Fruit fly (Drosophila melanogaster) whole organism, larva: ENCODE results near the gene CG6927.

ENCODE experiments used
- noc ChIP-seq: fragments of 200-800 bp; sonication (Bioruptor generic); optimal IDR thresholded peaks from 3 replicates; lab custom pipeline; 2019; ENCODE audit warnings: missing biosample characterization, mild to moderate bottlenecking, missing genetic modification characterization, moderate library complexity

Gene CG6927

DNA sequence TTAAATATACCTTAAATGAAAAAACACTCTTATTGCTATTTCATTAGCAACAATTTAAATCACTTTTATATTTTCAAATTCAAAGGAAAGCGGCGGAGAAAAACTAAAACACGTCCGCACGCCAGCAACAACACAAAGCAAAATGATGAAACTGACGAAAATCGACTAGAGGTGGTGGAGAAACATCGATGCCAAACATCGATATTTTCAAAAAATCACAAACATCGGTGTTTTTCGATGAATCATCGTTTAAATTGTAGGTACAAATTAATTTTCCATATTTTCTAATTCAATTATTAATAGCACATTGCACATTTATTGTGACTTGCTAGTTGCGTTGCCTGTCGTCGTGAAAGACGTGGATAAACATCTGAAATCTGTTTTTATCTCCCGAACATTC, 24.3 kb downstream of the CG6927 start:
- TF ChIP-seq noc, result no peak

DNA sequence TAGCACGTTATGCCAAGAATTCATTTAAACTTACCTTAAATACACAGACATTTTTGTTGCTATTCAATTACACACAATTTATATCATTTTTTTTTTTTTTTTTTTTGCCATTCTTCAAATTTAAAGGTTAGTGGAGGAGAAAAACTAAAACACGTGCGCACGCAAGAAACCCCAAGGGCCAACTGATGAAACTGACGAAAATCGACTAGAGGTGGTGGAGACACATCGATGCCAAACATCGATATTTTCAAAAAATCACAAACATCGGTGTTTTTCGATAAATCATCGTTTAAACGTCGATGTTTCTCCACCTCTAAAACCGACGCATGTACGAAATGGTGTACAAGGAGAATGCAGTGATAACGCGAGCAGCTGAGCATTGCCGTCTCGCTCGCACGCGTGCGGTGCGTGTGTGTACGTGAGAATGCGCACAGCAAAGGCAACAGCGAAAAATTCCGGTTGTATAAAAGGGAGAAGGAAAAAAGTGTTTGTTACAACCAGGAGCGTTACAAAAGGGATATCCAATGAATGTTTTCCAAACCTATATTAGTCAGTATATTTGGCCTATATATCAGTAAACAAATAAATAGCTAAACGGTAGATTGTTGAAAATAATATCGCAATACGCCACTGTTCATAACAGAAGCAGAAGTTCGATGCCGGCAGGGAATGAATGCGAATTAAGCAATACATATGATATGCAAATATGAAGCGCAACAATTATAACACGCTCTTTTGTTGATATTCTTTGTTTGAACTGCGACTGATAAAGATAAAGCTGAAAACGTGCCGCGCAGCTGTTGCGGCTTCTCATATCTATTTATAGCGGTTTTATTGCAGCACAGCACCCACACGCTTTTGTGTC, 29.5 kb downstream of the CG6927 start:
- no peak for TF ChIP-seq noc

DNA sequence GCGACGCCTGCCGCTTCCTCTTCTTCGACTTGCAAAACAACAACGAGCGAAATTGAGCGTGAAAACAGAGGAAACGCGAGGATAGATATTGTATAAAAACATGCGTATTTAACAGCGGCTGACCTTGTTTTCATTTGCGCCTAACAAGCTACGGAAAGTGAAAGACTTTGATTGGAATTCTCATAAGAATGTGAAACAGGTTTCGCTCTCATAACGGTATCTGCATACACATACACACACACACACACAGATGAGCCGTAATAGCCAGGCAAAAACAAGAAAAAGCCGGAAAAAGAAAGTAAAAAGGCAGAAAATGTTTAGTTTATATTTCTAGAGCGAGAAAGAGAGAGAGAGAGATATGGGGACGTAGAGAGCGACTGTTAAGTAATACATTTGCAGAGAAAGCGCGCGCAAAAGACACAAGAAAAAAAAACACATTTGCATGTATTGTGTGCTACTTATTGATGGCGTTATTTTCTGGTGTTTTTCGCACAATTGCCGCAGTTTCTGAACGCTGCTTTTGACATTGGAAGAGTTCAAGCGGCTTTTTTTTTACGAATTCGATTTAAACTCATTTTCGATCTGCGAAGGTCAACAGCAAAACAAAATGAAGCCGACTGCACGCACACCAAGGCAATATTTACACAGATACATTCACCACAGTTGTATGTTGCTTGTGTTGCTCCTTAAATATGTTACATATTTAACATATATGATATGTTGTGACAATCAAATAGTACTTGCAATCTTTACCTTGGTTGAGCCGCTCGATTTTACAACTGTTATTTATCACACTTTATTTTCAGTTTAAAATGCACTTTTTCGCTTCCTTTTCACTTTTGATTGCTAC, 30.7 kb downstream of the CG6927 start:
- no peak for TF ChIP-seq noc

DNA sequence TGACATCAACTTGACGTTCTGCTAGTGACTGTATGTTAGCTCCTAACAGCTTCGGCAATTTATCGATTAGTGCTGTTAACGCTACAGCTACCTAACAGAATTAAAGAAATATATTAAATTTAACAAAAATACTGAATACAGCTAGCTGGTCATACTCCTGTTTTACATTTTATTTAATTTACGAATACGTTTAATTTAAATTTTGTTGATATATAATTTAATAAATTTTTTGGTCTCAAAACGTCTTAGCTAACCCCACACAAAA, 31.3 kb downstream of the CG6927 start, which contains the start of gene CG44774:
TSS of gene CG44774 (minus strand) at position 34 of the 265 bp plus-strand sequence.
- TF ChIP-seq noc, result no peak

DNA sequence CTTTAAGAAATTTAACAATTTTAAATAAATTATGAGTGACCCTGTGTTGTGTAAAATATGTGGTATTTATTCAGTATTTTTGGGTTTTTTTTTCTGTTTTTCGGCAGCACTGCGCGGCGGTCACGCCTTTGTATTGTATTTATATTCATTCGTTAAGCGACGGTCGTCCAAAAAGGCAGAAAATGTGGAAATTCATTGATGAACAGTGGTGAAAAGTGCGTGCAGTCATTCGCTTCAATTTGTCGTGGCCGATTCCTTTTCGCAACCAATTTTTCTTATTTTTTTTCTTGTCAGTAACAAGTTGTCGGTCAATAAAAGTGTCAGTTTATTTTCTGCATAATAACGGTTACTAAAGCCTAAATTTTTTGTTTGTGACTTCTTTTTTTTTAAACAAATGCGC, 32.3 kb downstream of the CG6927 start, which contains the start of gene Ptp4E:
TSS of gene Ptp4E (plus strand) at position 143 of the 400 bp plus-strand sequence.
- TF ChIP-seq noc, result no peak

DNA sequence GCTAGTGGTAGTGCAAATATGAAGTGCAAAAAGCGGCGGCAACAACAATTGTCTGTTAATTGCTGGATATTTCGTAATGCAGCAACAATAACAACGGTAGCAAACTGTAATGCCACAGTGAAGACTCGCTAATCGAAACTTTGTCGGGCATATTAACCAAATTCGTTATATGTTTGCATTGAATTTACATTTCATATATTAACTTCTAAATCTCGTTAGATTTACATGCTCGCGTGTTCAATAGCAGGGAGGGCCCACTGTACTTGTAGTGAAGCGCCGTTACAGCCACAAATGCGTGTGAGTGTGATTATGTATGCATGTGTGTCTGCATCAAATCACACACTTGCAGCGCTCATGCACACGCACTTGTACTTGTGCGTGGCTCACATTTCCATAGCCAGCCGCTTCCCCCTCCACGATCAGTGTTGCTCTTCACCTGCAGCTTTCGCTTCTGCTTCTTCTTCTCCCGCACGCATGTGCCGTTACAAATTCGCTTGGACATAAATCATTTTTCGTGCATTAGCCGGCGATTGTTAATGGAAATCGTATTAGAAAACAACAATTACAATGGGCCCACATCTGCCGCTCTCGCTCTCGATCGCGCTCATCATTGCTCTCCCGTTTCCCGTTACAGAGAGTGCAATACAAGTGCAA, 33.2 kb downstream of the CG6927 start:
- TF ChIP-seq noc, result peak; percentile 61

DNA sequence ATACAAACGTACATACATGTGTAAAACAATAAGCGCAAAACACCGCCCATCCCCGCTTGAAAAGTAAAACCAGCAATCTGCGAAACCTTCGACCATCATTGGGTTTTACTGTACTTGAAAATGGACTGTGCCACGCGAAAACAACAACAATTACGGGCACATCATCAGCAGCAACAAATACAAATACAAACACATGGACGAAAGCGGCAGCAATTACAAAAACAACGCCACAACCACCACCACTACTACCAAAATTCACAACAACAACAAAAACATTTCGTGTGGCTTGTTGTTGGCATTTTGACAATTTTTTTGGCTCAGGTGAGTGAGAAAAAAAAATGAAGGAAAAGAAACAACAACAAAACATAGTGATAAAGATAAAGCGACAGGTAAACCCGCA, 33.8 kb downstream of the CG6927 start:
- no peak for TF ChIP-seq noc

DNA sequence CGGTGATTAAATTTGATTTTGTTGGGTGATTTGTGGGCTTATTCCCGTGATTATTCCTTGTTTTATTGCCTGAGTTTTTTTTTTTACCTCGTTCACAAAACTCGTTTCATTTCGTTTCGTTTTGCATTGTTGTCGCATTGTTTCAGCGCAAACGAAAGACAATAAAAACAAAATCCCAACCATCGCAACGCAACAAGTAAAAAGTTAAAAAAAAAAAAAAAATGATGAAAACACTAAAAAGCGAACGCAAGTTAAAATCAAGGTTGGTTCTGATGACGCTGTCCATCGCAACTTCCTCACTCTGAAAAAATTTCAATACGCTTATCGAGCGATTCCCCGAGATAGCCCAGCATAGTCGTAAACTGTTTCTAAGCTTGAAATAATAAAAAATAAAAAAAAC, 34.8 kb downstream of the CG6927 start:
- no peak for TF ChIP-seq noc

DNA sequence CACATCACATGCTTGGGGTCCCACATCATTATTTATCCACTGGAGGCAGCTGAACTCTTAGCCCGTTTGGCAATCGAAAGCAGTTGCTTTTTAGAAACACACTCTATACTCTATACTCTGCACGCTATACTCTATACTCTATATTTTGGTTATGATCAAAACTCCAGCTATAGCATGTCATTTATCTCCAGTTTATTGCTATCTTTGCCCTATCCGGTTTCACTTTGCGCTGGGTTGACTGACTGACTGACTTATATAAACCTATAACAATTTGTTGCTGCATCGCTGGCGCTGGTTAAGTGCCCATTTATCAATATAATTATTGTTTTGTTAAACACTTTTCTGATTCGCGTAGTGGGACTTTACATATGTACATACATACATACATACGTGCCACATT, 36.8 kb downstream of the CG6927 start:
- TF ChIP-seq noc, result no peak

DNA sequence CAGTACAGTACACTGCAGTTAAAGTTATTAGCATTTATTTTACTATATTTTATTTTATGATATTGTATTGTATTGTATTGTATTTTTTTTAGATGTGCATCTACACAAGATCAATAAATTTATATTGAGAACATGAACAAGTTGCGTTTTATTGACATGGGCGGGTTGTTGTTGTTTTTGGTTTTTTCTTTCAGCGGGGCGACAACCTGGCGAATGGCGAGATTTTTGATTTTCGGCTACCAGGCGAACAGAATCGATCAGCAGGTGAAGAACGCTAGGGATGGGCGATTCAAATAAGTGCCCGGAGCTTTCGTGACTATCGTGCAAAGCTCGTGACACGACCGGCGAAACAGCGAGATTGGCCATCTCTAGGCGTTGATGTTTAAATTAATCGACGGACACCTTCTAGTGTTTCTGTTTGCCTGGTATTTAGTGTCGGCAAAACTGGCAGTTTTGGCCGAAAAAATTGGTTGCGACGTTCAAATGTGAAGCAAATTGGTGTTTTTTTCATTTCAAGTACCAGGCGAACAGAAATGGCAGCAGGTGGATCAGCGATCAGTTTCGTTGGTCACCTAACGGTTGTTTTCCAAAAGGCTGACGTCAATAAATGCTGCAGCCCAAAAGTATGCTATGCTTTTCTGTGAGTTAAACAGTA, 49.2 kb downstream of the CG6927 start:
- no peak for TF ChIP-seq noc
